Fruit fly (Drosophila melanogaster): ENCODE data around the gene fz2.

The fz2 gene

dm6 chr3L:19216377-19216776 lies 18.8 kb downstream of the fz2 start (continued):
- no peak for TF ChIP-seq C15 (GFP tag; IDR thresholded peaks at IDR 0.05)
- TF ChIP-seq Ets65A (GFP tag), result no peak
- TF ChIP-seq sisA (GFP tag; IDR thresholded peaks at IDR 0.05), result peak; percentile 17; the same call in 1 of the 2 replicates
- no peak for TF ChIP-seq vfl (GFP tag; optimal IDR thresholded peaks at IDR 0.05)
- no peak for TF ChIP-seq B-H2 (GFP tag; optimal IDR thresholded peaks at IDR 0.05)
- TF ChIP-seq mld (GFP tag; IDR thresholded peaks at IDR 0.05; ENCODE audit: partially characterized antibody), result no peak
- TF ChIP-seq grau (tag; optimal IDR thresholded peaks at IDR 0.05), result peak; percentile 60
- no peak for TF ChIP-seq Opbp (GFP tag; IDR thresholded peaks at IDR 0.05; ENCODE audit: partially characterized antibody)
- TF ChIP-seq CG14860 (GFP tag; IDR thresholded peaks at IDR 0.05; ENCODE audit: partially characterized antibody), result no peak
- TF ChIP-seq CG6854 (GFP tag; optimal IDR thresholded peaks at IDR 0.05), result peak; percentile 5
- TF ChIP-seq CG7839 (tag; optimal IDR thresholded peaks at IDR 0.05), result peak; percentile 70
- no peak for TF ChIP-seq CG15073 (GFP tag; optimal IDR thresholded peaks at IDR 0.05)
- TF ChIP-seq Doc3 (GFP tag; IDR thresholded peaks at IDR 0.05; ENCODE audit: partially characterized antibody), result no peak
- no peak for TF ChIP-seq btn (GFP tag; optimal IDR thresholded peaks at IDR 0.05)
- peak; percentile 46 for TF ChIP-seq CG1233 (GFP tag; optimal IDR thresholded peaks at IDR 0.05)
- TF ChIP-seq pfk (GFP tag; optimal IDR thresholded peaks at IDR 0.05), result no peak
- no peak for TF ChIP-seq sc (optimal IDR thresholded peaks at IDR 0.05)
- no peak for TF ChIP-seq sc (GFP tag; optimal IDR thresholded peaks at IDR 0.05)

- TF ChIP-seq CG8290 (GFP tag; optimal IDR thresholded peaks at IDR 0.05), result no peak
- TF ChIP-seq CG8290 (tag; optimal IDR thresholded peaks at IDR 0.05), result peak in 1 of 2 experiments; percentile 10
- no peak for TF ChIP-seq tap (tag; optimal IDR thresholded peaks at IDR 0.05)
- TF ChIP-seq CG12769 (tag; optimal IDR thresholded peaks at IDR 0.05), result no peak
- 0 out of 4 replicates have a peak, but pooled peaks have one; percentile 32 for TF ChIP-seq chinmo (GFP tag; IDR thresholded peaks at IDR 0.05; ENCODE audit: partially characterized antibody)
- TF ChIP-seq fu2 (GFP tag; optimal IDR thresholded peaks at IDR 0.05), result no peak
- no peak for TF ChIP-seq sens-2 (GFP tag; IDR thresholded peaks at IDR 0.05)
- no peak for TF ChIP-seq CG4854 (GFP tag; optimal IDR thresholded peaks at IDR 0.05)
- no peak for TF ChIP-seq ewg (GFP tag; optimal IDR thresholded peaks at IDR 0.05)
- TF ChIP-seq Med (GFP tag), result peak; percentile 57
- TF ChIP-seq dmrt11E (tag; optimal IDR thresholded peaks at IDR 0.05), result no peak
- TF ChIP-seq CG9932 (GFP tag; IDR thresholded peaks at IDR 0.05), result peak; percentile 26; the same call in 1 of the 2 replicates
- no peak for TF ChIP-seq CG2116 (GFP tag; optimal IDR thresholded peaks at IDR 0.05)
- no peak for TF ChIP-seq ATbp (GFP tag; optimal IDR thresholded peaks at IDR 0.05)
- no peak for TF ChIP-seq D19B (GFP tag; optimal IDR thresholded peaks at IDR 0.05)
- no peak for TF ChIP-seq CG11456 (GFP tag; IDR thresholded peaks at IDR 0.05)
- no peak for TF ChIP-seq CG11398 (GFP tag; optimal IDR thresholded peaks at IDR 0.05)
- no peak for TF ChIP-seq ase (GFP tag; IDR thresholded peaks at IDR 0.05)
- no peak for TF ChIP-seq HHEX (GFP tag; optimal IDR thresholded peaks at IDR 0.05)
- TF ChIP-seq sima (GFP tag; optimal IDR thresholded peaks at IDR 0.05), result no peak
- no peak for TF ChIP-seq pan (optimal IDR thresholded peaks at IDR 0.05)
- no peak for TF ChIP-seq pan (GFP tag; optimal IDR thresholded peaks at IDR 0.05 in 1 of 2, IDR thresholded peaks at IDR 0.05 in 1 of 2)
- no peak for TF ChIP-seq gem (tag; optimal IDR thresholded peaks at IDR 0.05)
- TF ChIP-seq disco-r (GFP tag; optimal IDR thresholded peaks at IDR 0.05), result no peak
- no peak for TF ChIP-seq nau (GFP tag; optimal IDR thresholded peaks at IDR 0.05)
- TF ChIP-seq slp2 (GFP tag; optimal IDR thresholded peaks at IDR 0.05), result no peak
- TF ChIP-seq abd-A (tag; optimal IDR thresholded peaks at IDR 0.05), result peak; percentile 88
- no peak for TF ChIP-seq lov (optimal IDR thresholded peaks at IDR 0.05)
- TF ChIP-seq lov (GFP tag; IDR thresholded peaks at IDR 0.05), result no peak
- no peak for TF ChIP-seq CG6765 (GFP tag; optimal IDR thresholded peaks at IDR 0.05)
- TF ChIP-seq CG13296 (GFP tag; optimal IDR thresholded peaks at IDR 0.05), result no peak
These were observed 20.9 kb downstream of the fz2 start for dm6 chr3L:19214223-19214622.
